Fruit fly (Drosophila melanogaster) whole organism, prepupa: ENCODE data around the gene Sec16.

Experiments used
- Blimp-1 ChIP-seq: fragments of 200-800 bp; sonication (Bioruptor generic); optimal IDR thresholded peaks from 3 replicates; lab custom pipeline; 2017; ENCODE audit warnings: missing biosample characterization, missing genetic modification characterization, mild to moderate bottlenecking, moderate library complexity, missing genetic modification reagents
- CG10631 ChIP-seq: fragments of 200-800 bp; sonication (Bioruptor generic); optimal IDR thresholded peaks from 2 replicates; lab custom pipeline; 2016; ENCODE audit warnings: missing biosample characterization, missing genetic modification characterization
- CG10669 ChIP-seq: fragments of 200-800 bp; sonication (Bioruptor generic); optimal IDR thresholded peaks from 3 replicates; lab custom pipeline; 2018; ENCODE audit warnings: missing biosample characterization, mild to moderate bottlenecking, missing genetic modification characterization, moderate library complexity
- CG11762 ChIP-seq: fragments of 200-800 bp; sonication (Bioruptor generic); optimal IDR thresholded peaks from 3 replicates; lab custom pipeline; 2016; ENCODE audit warnings: missing biosample characterization, missing genetic modification characterization; ENCODE audit not compliant: insufficient read depth
- CG11902 ChIP-seq: fragments of 200-800 bp; sonication (Bioruptor generic); optimal IDR thresholded peaks from 3 replicates; lab custom pipeline; 2016; ENCODE audit warnings: missing biosample characterization, missing genetic modification characterization
- CG15336 ChIP-seq: fragments of 200-800 bp; sonication (Bioruptor generic); IDR thresholded peaks from 2 replicates; pipeline ENCODE4 v1.3.6; 2022; ENCODE audit warnings: missing biosample characterization, missing genetic modification characterization
- CG3032 ChIP-seq: fragments of 200-800 bp; optimal IDR thresholded peaks from 2 replicates; lab custom pipeline; 2019; ENCODE audit warnings: missing biosample characterization, mild to moderate bottlenecking, missing genetic modification characterization, moderate library complexity
- CG31627 ChIP-seq: fragments of 200-800 bp; sonication (Bioruptor generic); optimal IDR thresholded peaks from 3 replicates; lab custom pipeline; 2016; ENCODE audit warnings: missing biosample characterization, missing genetic modification characterization
- CG32006 ChIP-seq: fragments of 200-800 bp; sonication (Bioruptor generic); optimal IDR thresholded peaks from 3 replicates; lab custom pipeline; 2017; ENCODE audit warnings: missing biosample characterization, mild to moderate bottlenecking, missing genetic modification characterization
- CG34406 ChIP-seq: fragments of 200-800 bp; sonication (Bioruptor generic); optimal IDR thresholded peaks from 3 replicates; lab custom pipeline; 2016; ENCODE audit warnings: missing biosample characterization, missing genetic modification characterization
- CG6163 ChIP-seq: fragments of 200-800 bp; sonication (Bioruptor generic); IDR thresholded peaks from 3 replicates; pipeline ENCODE4 v1.3.6; 2022; ENCODE audit warnings: missing biosample characterization, missing genetic modification characterization
- CG6276 ChIP-seq: fragments of 200-800 bp; sonication (Bioruptor generic); optimal IDR thresholded peaks from 2 replicates; lab custom pipeline; 2017; ENCODE audit warnings: missing biosample characterization, mild to moderate bottlenecking, missing genetic modification characterization
- CG6792 ChIP-seq: fragments of 200-800 bp; sonication (Bioruptor generic); optimal IDR thresholded peaks from 3 replicates; lab custom pipeline; 2016; ENCODE audit warnings: missing biosample characterization, missing genetic modification characterization
- CG6854 ChIP-seq: fragments of 200-800 bp; sonication (Bioruptor generic); optimal IDR thresholded peaks from 2 replicates; lab custom pipeline; 2017; ENCODE audit warnings: missing biosample characterization, mild to moderate bottlenecking, missing genetic modification characterization
- CG8632 ChIP-seq: fragments of 200-800 bp; sonication (Bioruptor generic); optimal IDR thresholded peaks from 3 replicates; lab custom pipeline; 2016; ENCODE audit warnings: missing biosample characterization, missing genetic modification characterization
- Eip78C ChIP-seq: fragments of 200-800 bp; sonication (Bioruptor generic); peaks from one replicate; lab custom pipeline; 2016; ENCODE audit warnings: missing biosample characterization, missing genetic modification characterization
- Ets96B ChIP-seq: fragments of 200-800 bp; optimal IDR thresholded peaks from 2 replicates; lab custom pipeline; 2019; ENCODE audit warnings: missing biosample characterization, mild to moderate bottlenecking, missing genetic modification characterization, moderate library complexity
- Gug ChIP-seq: fragments of 200-800 bp; sonication (Bioruptor generic); IDR thresholded peaks from 2 replicates; pipeline ENCODE4 v1.3.6; 2022; ENCODE audit warnings: missing biosample characterization, missing genetic modification characterization
- Hr38 ChIP-seq: sonication (Bioruptor generic); optimal IDR thresholded peaks from 2 replicates; lab custom pipeline; 2016; ENCODE audit warnings: missing biosample characterization, missing genetic modification characterization
- Hr39 ChIP-seq: fragments of 200-800 bp; sonication (Bioruptor generic); optimal IDR thresholded peaks from 2 replicates; lab custom pipeline; 2016; ENCODE audit warnings: missing biosample characterization, missing genetic modification characterization
- Hr4 ChIP-seq: fragments of 200-800 bp; sonication (Bioruptor generic); optimal IDR thresholded peaks from 3 replicates; lab custom pipeline; 2016; ENCODE audit warnings: missing biosample characterization, missing genetic modification characterization
- Lpt ChIP-seq: fragments of 200-800 bp; sonication (Bioruptor generic); optimal IDR thresholded peaks from 3 replicates; lab custom pipeline; 2016; ENCODE audit warnings: missing biosample characterization, missing genetic modification characterization
- Met ChIP-seq: fragments of 200-800 bp; sonication (Bioruptor generic); optimal IDR thresholded peaks from 3 replicates; lab custom pipeline; 2016; ENCODE audit warnings: missing biosample characterization, missing genetic modification characterization
- OdsH ChIP-seq: fragments of 200-800 bp; sonication (Bioruptor generic); optimal IDR thresholded peaks from 3 replicates; lab custom pipeline; 2016; ENCODE audit warnings: missing biosample characterization, missing genetic modification characterization
- Smox ChIP-seq: fragments of 200-800 bp; sonication (Bioruptor generic); optimal IDR thresholded peaks from 3 replicates; lab custom pipeline; 2016; ENCODE audit warnings: missing biosample characterization, missing genetic modification characterization
- Sox14 ChIP-seq: fragments of 200-800 bp; sonication (Bioruptor generic); optimal IDR thresholded peaks from 3 replicates; lab custom pipeline; 2016; ENCODE audit warnings: missing biosample characterization, missing genetic modification characterization
- Sox15 ChIP-seq: fragments of 200-800 bp; sonication (Bioruptor generic); optimal IDR thresholded peaks from 3 replicates; lab custom pipeline; 2016; ENCODE audit warnings: missing biosample characterization, missing genetic modification characterization
- achi ChIP-seq: fragments of 200-800 bp; sonication (Bioruptor generic); optimal IDR thresholded peaks from 3 replicates; lab custom pipeline; 2016; ENCODE audit warnings: missing biosample characterization, missing genetic modification characterization
- acj6 ChIP-seq: fragments of 200-800 bp; sonication (Bioruptor generic); optimal IDR thresholded peaks from 3 replicates; lab custom pipeline; 2016; ENCODE audit warnings: missing biosample characterization, missing genetic modification characterization
- cyc ChIP-seq: fragments of 200-800 bp; sonication (Bioruptor generic); optimal IDR thresholded peaks from 3 replicates; lab custom pipeline; 2016; ENCODE audit warnings: missing biosample characterization, missing genetic modification characterization
- dac ChIP-seq: fragments of 200-800 bp; sonication (Bioruptor generic); optimal IDR thresholded peaks from 2 replicates; lab custom pipeline; 2017; ENCODE audit warnings: missing biosample characterization, mild to moderate bottlenecking, missing genetic modification characterization
- esn ChIP-seq: fragments of 200-800 bp; sonication (Bioruptor generic); optimal IDR thresholded peaks from 2 replicates; lab custom pipeline; 2016; ENCODE audit warnings: missing biosample characterization, mild to moderate bottlenecking, missing genetic modification characterization, moderate library complexity
- fd59A ChIP-seq: fragments of 200-800 bp; sonication (Bioruptor generic); optimal IDR thresholded peaks from 2 replicates; lab custom pipeline; 2017; ENCODE audit warnings: missing biosample characterization, mild to moderate bottlenecking, missing genetic modification characterization, missing genetic modification reagents
- fkh ChIP-seq: fragments of 200-800 bp; sonication (Bioruptor generic); optimal IDR thresholded peaks from 3 replicates; lab custom pipeline; 2017; ENCODE audit warnings: missing biosample characterization, mild to moderate bottlenecking, missing genetic modification characterization, moderate library complexity
- pdm3 ChIP-seq: fragments of 200-800 bp; sonication (Bioruptor generic); optimal IDR thresholded peaks from 3 replicates; lab custom pipeline; 2016; ENCODE audit warnings: missing biosample characterization, missing genetic modification characterization
- ss ChIP-seq, 2 experiments: fragments of 200-800 bp; sonication (Bioruptor generic); optimal IDR thresholded peaks; 2 replicates in 1 of 2; 3 replicates in 1 of 2; lab custom pipeline; 2017 to 2018; ENCODE audit warnings: mild to moderate bottlenecking in 2 of 2, missing biosample characterization in 2 of 2, missing genetic modification characterization in 2 of 2, moderate library complexity in 1 of 2
- svp ChIP-seq: fragments of 200-800 bp; sonication (Bioruptor generic); peaks from one replicate; lab custom pipeline; 2016; ENCODE audit warnings: missing biosample characterization, missing genetic modification characterization
- topi ChIP-seq: fragments of 200-800 bp; sonication (Bioruptor generic); optimal IDR thresholded peaks from 3 replicates; lab custom pipeline; 2016; ENCODE audit warnings: missing biosample characterization, missing genetic modification characterization
- vri ChIP-seq: fragments of 200-800 bp; sonication (Bioruptor generic); optimal IDR thresholded peaks from 3 replicates; lab custom pipeline; 2016; ENCODE audit warnings: missing biosample characterization, mild to moderate bottlenecking, missing genetic modification characterization

Sec16 gene

dm6 chrX:12580040-12580497, 15.8 kb upstream of the Sec16 start (continued):
- no peak for TF ChIP-seq Blimp-1 (GFP tag; lab: Kevin White, UChicago)

dm6 chrX:12580498-12581304, 15.1 kb upstream of the Sec16 start:
- TF ChIP-seq topi = no peak
- TF ChIP-seq fkh (GFP tag; lab: Kevin White, UChicago) = no peak
- TF ChIP-seq CG34406 (GFP tag; lab: Kevin White, UChicago) = peak; percentile 16
- TF ChIP-seq Sox14 (GFP tag; lab: Kevin White, UChicago) = no peak
- TF ChIP-seq Met = peak; percentile 4
- peak; percentile 19 for TF ChIP-seq OdsH (GFP tag; lab: Kevin White, UChicago)
- peak; percentile 22 for TF ChIP-seq pdm3 (GFP tag; lab: Kevin White, UChicago)
- TF ChIP-seq CG31627 (GFP tag; lab: Kevin White, UChicago) = peak; percentile 0
- peak; percentile 60 for TF ChIP-seq vri
- 0 out of 3 replicates have a peak, but pooled peaks have one; percentile 28 for TF ChIP-seq CG6163 (GFP tag; lab: Robert Waterston, UW)
- TF ChIP-seq CG10631 (GFP tag; lab: Kevin White, UChicago) = peak; percentile 30
- TF ChIP-seq svp (GFP tag; lab: Kevin White, UChicago) = peak; percentile 98
- peak; percentile 19 for TF ChIP-seq Hr4 (GFP tag; lab: Kevin White, UChicago)
- TF ChIP-seq Hr38 = no peak
- TF ChIP-seq acj6 (GFP tag; lab: Kevin White, UChicago) = no peak
- peak; percentile 26 for TF ChIP-seq CG6276 (GFP tag; lab: Kevin White, UChicago)
- TF ChIP-seq Eip78C (GFP tag; lab: Kevin White, UChicago) = peak; percentile 79
- TF ChIP-seq CG8632 = no peak
- peak; percentile 30 for TF ChIP-seq CG10669 (GFP tag; lab: Kevin White, UChicago)
- 0 out of 2 replicates have a peak, but pooled peaks have one; percentile 33 for TF ChIP-seq CG15336 (GFP tag; lab: Robert Waterston, UW)
- TF ChIP-seq Hr39 = peak; percentile 35
- no peak for TF ChIP-seq Sox15 (GFP tag; lab: Kevin White, UChicago)
- peak; percentile 2 for TF ChIP-seq esn
- no peak for TF ChIP-seq fd59A (GFP tag; lab: Kevin White, UChicago)
- TF ChIP-seq achi (GFP tag; lab: Kevin White, UChicago) = peak; percentile 33
- TF ChIP-seq CG6854 (GFP tag; lab: Kevin White, UChicago) = no peak
- no peak for TF ChIP-seq Blimp-1 (GFP tag; lab: Kevin White, UChicago)
- TF ChIP-seq CG3032 (tag; lab: Kevin White, UChicago) = no peak
- no peak for TF ChIP-seq ss (GFP tag; optimal IDR thresholded peaks at IDR 0.05; lab: Kevin White, UChicago)
- TF ChIP-seq CG32006 (GFP tag; lab: Kevin White, UChicago) = peak; percentile 51
- no peak for TF ChIP-seq Lpt (GFP tag; lab: Kevin White, UChicago)
- TF ChIP-seq CG11902 (GFP tag; lab: Kevin White, UChicago) = peak; percentile 14
- no peak for TF ChIP-seq Gug (GFP tag; lab: Robert Waterston, UW)
- TF ChIP-seq cyc (GFP tag; lab: Kevin White, UChicago) = no peak
- no peak for TF ChIP-seq CG6792 (GFP tag; lab: Kevin White, UChicago)
- no peak for TF ChIP-seq Ets96B (tag; lab: Kevin White, UChicago)
- no peak for TF ChIP-seq Smox (GFP tag; lab: Kevin White, UChicago)
- no peak for TF ChIP-seq dac (GFP tag; lab: Kevin White, UChicago)
- no peak for TF ChIP-seq CG11762 (GFP tag; lab: Kevin White, UChicago)
